Worm (Caenorhabditis elegans) whole organism, early embryonic: ENCODE measurements around the gene F13H10.3.

Source experiments
- F13C5.2 ChIP-seq: sonication (generic microtip); optimal IDR thresholded peaks from 2 replicates; lab custom pipeline; 2017; ENCODE audit warnings: mild to moderate bottlenecking, missing genetic modification characterization, inconsistent platforms, missing compliant biosample characterization
- ama-1 ChIP-seq: fragments of 150-350 bp; optimal IDR thresholded peaks from 2 replicates; lab custom pipeline; 2014
- ceh-36 ChIP-seq: sonication (generic microtip); optimal IDR thresholded peaks from 2 replicates; lab custom pipeline; 2016; ENCODE audit warnings: missing genetic modification characterization, inconsistent platforms, missing compliant biosample characterization
- ets-7 ChIP-seq: sonication (generic microtip); optimal IDR thresholded peaks from 2 replicates; lab custom pipeline; 2016; ENCODE audit warnings: missing genotype, missing genetic modification characterization, missing compliant biosample characterization
- flt-1 ChIP-seq: fragments of 200-800 bp; sonication (Bioruptor generic); IDR thresholded peaks from 2 replicates; pipeline ENCODE4 v1.3.6; 2022; ENCODE audit warnings: missing genetic modification characterization, missing compliant biosample characterization
- hnd-1 ChIP-seq: sonication (generic microtip); optimal IDR thresholded peaks from 2 replicates; lab custom pipeline; 2016; ENCODE audit warnings: missing genetic modification characterization, missing compliant biosample characterization
- pes-1 ChIP-seq: fragments of 200-800 bp; sonication (Bioruptor generic); IDR thresholded peaks from 2 replicates; pipeline ENCODE4 v1.3.6; 2022; ENCODE audit warnings: missing genetic modification reagents, missing genetic modification characterization, missing compliant biosample characterization

DNA sequence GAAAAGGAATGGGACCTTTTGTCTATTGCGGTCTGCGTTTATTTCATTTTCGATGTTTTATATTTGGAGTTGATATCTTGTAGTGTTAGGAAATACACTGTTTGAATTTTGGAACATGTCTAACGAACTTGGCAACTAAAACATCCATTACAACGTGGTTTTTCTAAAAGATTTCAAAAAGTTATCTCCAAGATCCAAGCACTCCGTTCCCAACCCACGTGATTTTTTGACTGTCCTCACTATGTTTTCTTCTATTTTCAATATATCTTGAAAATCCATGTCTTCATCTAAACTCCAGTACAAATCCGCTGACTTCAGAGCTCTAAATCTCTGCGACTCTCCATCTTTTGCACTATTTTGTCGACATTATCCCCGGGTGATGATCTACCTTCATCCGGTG is 14.1 kb downstream of the F13H10.3 start, which contains the start of gene F13H10.9:
- no peak for TF ChIP-seq flt-1
- TF ChIP-seq hnd-1 = no peak
- TF ChIP-seq ets-7 (tag; lab: Kevin White, UChicago) = no peak
- no peak for TF ChIP-seq ceh-36 (tag; lab: Kevin White, UChicago)
- TF ChIP-seq ama-1 (lab: Kevin White, UChicago) = no peak
- TF ChIP-seq F13C5.2 (tag; lab: Kevin White, UChicago) = no peak
- no peak for TF ChIP-seq pes-1
